Worm (Caenorhabditis elegans) whole organism, L4/young adult: ENCODE results near the gene gcy-27.

Source experiments
- dao-5 ChIP-seq: sonication (generic microtip); optimal IDR thresholded peaks from 2 replicates; lab custom pipeline; 2016; ENCODE audit warnings: missing genotype, missing genetic modification characterization, moderate library complexity, missing compliant biosample characterization
- him-1 ChIP-seq: sonication (generic microtip); optimal IDR thresholded peaks from 2 replicates; lab custom pipeline; 2016; ENCODE audit warnings: missing genotype, missing genetic modification reagents, missing genetic modification characterization, missing compliant biosample characterization

DNA sequence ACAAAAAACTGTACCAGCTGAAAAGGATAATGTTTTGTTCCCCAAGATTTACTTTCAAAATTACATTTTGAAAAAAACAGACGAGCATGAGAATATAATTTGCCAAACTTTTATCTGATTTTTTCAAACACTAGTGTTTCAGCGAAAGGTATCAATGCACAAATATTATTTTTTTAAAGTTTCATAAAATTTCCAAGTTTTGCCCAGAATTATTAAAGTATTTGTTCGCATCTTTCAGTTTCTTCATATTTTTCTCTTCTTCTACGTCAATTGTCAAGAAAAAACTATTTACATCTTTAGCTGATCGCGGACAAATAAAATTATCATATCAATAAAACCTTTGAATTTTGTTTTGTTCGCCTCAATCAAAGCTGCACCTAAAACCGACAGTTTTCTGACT is 586 bp upstream of the gcy-27 start, which contains the start of gene C06A12.8:
- no peak for TF ChIP-seq dao-5 (tag; lab: Kevin White, UChicago)
- no peak for TF ChIP-seq him-1 (tag; lab: Kevin White, UChicago)
